Worm (Caenorhabditis elegans) whole organism, L4 larva: ENCODE results near the gene wago-10.

Experiments
- D1046.2 ChIP-seq: fragments of 200-800 bp; sonication (Bioruptor generic); IDR thresholded peaks from 2 replicates; pipeline ENCODE4 v1.3.6; 2022; ENCODE audit warnings: missing genetic modification characterization, missing compliant biosample characterization
- F44E2.7 ChIP-seq: fragments of 200-800 bp; sonication (Bioruptor generic); IDR thresholded peaks from 2 replicates; pipeline ENCODE4 v2.1.2; 2022; ENCODE audit warnings: missing genetic modification characterization, missing compliant biosample characterization
- F49E8.2 ChIP-seq: sonication (generic microtip); optimal IDR thresholded peaks from 2 replicates; lab custom pipeline; 2016; ENCODE audit warnings: missing compliant biosample characterization, mild to moderate bottlenecking, missing genetic modification characterization, borderline replicate concordance
- R02D3.7 ChIP-seq: fragments of 150-350 bp; sonication (generic microtip); optimal IDR thresholded peaks from 3 replicates; lab custom pipeline; 2014; ENCODE audit warnings: missing biosample characterization, missing genetic modification characterization
- aha-1 ChIP-seq: fragments of 150-350 bp; peaks from one replicate; lab custom pipeline; 2014; ENCODE audit warnings: missing biosample characterization, missing genetic modification characterization
- ama-1 ChIP-seq: fragments of 150-350 bp; optimal IDR thresholded peaks from 2 replicates; lab custom pipeline; 2014; ENCODE audit warnings: inconsistent platforms, mixed read lengths
- ceh-44 ChIP-seq: fragments of 200-800 bp; sonication (Bioruptor generic); IDR thresholded peaks from 2 replicates; pipeline ENCODE4 v1.3.6; 2022; ENCODE audit warnings: missing genetic modification reagents, missing genetic modification characterization, missing compliant biosample characterization
- ceh-82 ChIP-seq: sonication (generic microtip); optimal IDR thresholded peaks from 2 replicates; lab custom pipeline; 2017; ENCODE audit warnings: missing biosample characterization, missing genetic modification characterization
- daf-12 ChIP-seq: fragments of 150-350 bp; optimal IDR thresholded peaks from 2 replicates; lab custom pipeline; 2014; ENCODE audit warnings: missing biosample characterization, missing genetic modification reagents, missing genetic modification characterization
- dmd-6 ChIP-seq: fragments of 200-800 bp; sonication (Bioruptor generic); IDR thresholded peaks from 2 replicates; pipeline ENCODE4 v1.3.6; 2022; ENCODE audit warnings: missing genetic modification reagents, missing genetic modification characterization, missing compliant biosample characterization
- dmd-8 ChIP-seq: fragments of 200-800 bp; sonication (Bioruptor generic); IDR thresholded peaks from 2 replicates; pipeline ENCODE4 v1.3.6; 2022; ENCODE audit warnings: missing genetic modification characterization, missing compliant biosample characterization
- dmd-9 ChIP-seq: fragments of 200-800 bp; sonication (Bioruptor generic); IDR thresholded peaks from 2 replicates; pipeline ENCODE4 v1.3.6; 2022; ENCODE audit warnings: missing genetic modification reagents, missing genetic modification characterization, missing compliant biosample characterization
- dpl-1 ChIP-seq: fragments of 150-350 bp; optimal IDR thresholded peaks from 2 replicates; lab custom pipeline; 2014; ENCODE audit warnings: missing biosample characterization, missing genetic modification reagents, missing genetic modification characterization
- egl-43 ChIP-seq: fragments of 200-800 bp; sonication (Bioruptor generic); IDR thresholded peaks from 2 replicates; pipeline ENCODE4 v1.3.6; 2022; ENCODE audit warnings: missing genetic modification reagents, missing genetic modification characterization, missing compliant biosample characterization
- fkh-10 ChIP-seq: fragments of 150-350 bp; optimal IDR thresholded peaks from 2 replicates; lab custom pipeline; 2014; ENCODE audit warnings: missing biosample characterization, missing genetic modification reagents, missing genetic modification characterization
- hif-1 ChIP-seq, 2 experiments: sonication (generic microtip); optimal IDR thresholded peaks; 2 replicates each; lab custom pipeline; 2016 to 2017; ENCODE audit warnings: missing compliant biosample characterization in 2 of 2, missing genetic modification characterization in 2 of 2, missing genetic modification reagents in 2 of 2, missing genotype in 2 of 2, mild to moderate bottlenecking in 1 of 2
- hmg-1.1 ChIP-seq: fragments of 200-800 bp; sonication (Bioruptor generic); IDR thresholded peaks from 2 replicates; pipeline ENCODE4 v1.3.6; 2022; ENCODE audit warnings: missing genetic modification reagents, missing genetic modification characterization, missing compliant biosample characterization
- jun-1 ChIP-seq: fragments of 150-350 bp; optimal IDR thresholded peaks from 2 replicates; lab custom pipeline; 2014; ENCODE audit warnings: missing biosample characterization, missing genetic modification reagents, missing genetic modification characterization
- lin-29 ChIP-seq: fragments of 200-800 bp; sonication (Bioruptor generic); IDR thresholded peaks from 2 replicates; pipeline ENCODE4 v1.3.6; 2022; ENCODE audit warnings: missing genetic modification reagents, missing genetic modification characterization, missing compliant biosample characterization
- lin-38 ChIP-seq: fragments of 200-800 bp; sonication (Bioruptor generic); IDR thresholded peaks from 2 replicates; pipeline ENCODE4 v1.3.6; 2022; ENCODE audit warnings: missing genetic modification reagents, missing genetic modification characterization, missing compliant biosample characterization
- lir-3 ChIP-seq: sonication (generic microtip); optimal IDR thresholded peaks from 2 replicates; lab custom pipeline; 2016; ENCODE audit warnings: mild to moderate bottlenecking, missing genetic modification characterization, missing compliant biosample characterization
- mes-2 ChIP-seq: sonication (generic microtip); optimal IDR thresholded peaks from 2 replicates; lab custom pipeline; 2016; ENCODE audit warnings: missing genotype, mild to moderate bottlenecking, missing genetic modification characterization, missing compliant biosample characterization; ENCODE audit not compliant: poor library complexity, severe bottlenecking
- nhr-11 ChIP-seq: fragments of 150-350 bp; optimal IDR thresholded peaks from 2 replicates; lab custom pipeline; 2014; ENCODE audit warnings: missing biosample characterization, missing genetic modification characterization
- nhr-28 ChIP-seq: fragments of 150-350 bp; optimal IDR thresholded peaks from 2 replicates; lab custom pipeline; 2014; ENCODE audit warnings: missing biosample characterization, missing genetic modification characterization
- nhr-6 ChIP-seq: fragments of 150-350 bp; optimal IDR thresholded peaks from 2 replicates; lab custom pipeline; 2014; ENCODE audit warnings: missing biosample characterization, missing genetic modification characterization
- nhr-76 ChIP-seq: fragments of 150-350 bp; optimal IDR thresholded peaks from 2 replicates; lab custom pipeline; 2014; ENCODE audit warnings: missing biosample characterization, missing genetic modification characterization
- pqm-1 ChIP-seq: sonication (generic microtip); optimal IDR thresholded peaks from 2 replicates; lab custom pipeline; 2017; ENCODE audit warnings: missing biosample characterization, missing genetic modification characterization
- set-16 ChIP-seq: fragments of 200-800 bp; sonication (Bioruptor generic); IDR thresholded peaks from 2 replicates; pipeline ENCODE4 v1.3.6; 2022; ENCODE audit warnings: missing genetic modification reagents, missing genetic modification characterization, missing compliant biosample characterization
- snpc-1.2 ChIP-seq: fragments of 200-800 bp; sonication (Bioruptor generic); IDR thresholded peaks from 2 replicates; pipeline ENCODE4 v1.3.6; 2022; ENCODE audit warnings: missing genetic modification reagents, missing genetic modification characterization, missing compliant biosample characterization
- tra-1 ChIP-seq: fragments of 200-800 bp; sonication (Bioruptor generic); IDR thresholded peaks from 2 replicates; pipeline ENCODE4 v1.3.6; 2022; ENCODE audit warnings: missing genetic modification reagents, missing genetic modification characterization, missing compliant biosample characterization
- unc-39 ChIP-seq: sonication (generic microtip); optimal IDR thresholded peaks from 2 replicates; lab custom pipeline; 2017; ENCODE audit warnings: missing biosample characterization, missing genetic modification characterization
- unc-62 ChIP-seq, 3 experiments: fragments of 150-350 bp in 1 of 3; sonication (generic microtip); optimal IDR thresholded peaks in 2 of 3; peaks in 1 of 3; 1 replicate in 1 of 3; 2 replicates in 2 of 3; lab custom pipeline; 2014 to 2017; ENCODE audit warnings: missing biosample characterization in 3 of 3, missing genetic modification characterization in 3 of 3, missing genetic modification reagents in 3 of 3, missing genotype in 1 of 3
- vab-7 ChIP-seq: fragments of 200-800 bp; sonication (Bioruptor generic); IDR thresholded peaks from 2 replicates; pipeline ENCODE4 v1.3.6; 2022; ENCODE audit warnings: missing genetic modification reagents, missing genetic modification characterization, missing compliant biosample characterization
- zag-1 ChIP-seq: fragments of 150-350 bp; optimal IDR thresholded peaks from 2 replicates; lab custom pipeline; 2014; ENCODE audit warnings: missing biosample characterization, missing genetic modification characterization
- zfp-3 ChIP-seq: fragments of 200-800 bp; sonication (Bioruptor generic); conservative IDR thresholded peaks from 2 replicates; pipeline ENCODE4 v1.3.6; 2022; ENCODE audit warnings: missing genetic modification reagents, missing genetic modification characterization, missing compliant biosample characterization
- zip-2 ChIP-seq: fragments of 150-350 bp; optimal IDR thresholded peaks from 2 replicates; lab custom pipeline; 2014; ENCODE audit warnings: missing biosample characterization, missing genetic modification characterization

The wago-10 gene

ce11 chrV:311485-312090 lies 31.6 kb upstream of the wago-10 start, which contains the start of gene phf-10:
TSS of gene phf-10 (minus strand) at chrV:311565.
- TF ChIP-seq dpl-1 (GFP tag; lab: Kevin White, UChicago): peak; percentile 61
- no peak for TF ChIP-seq egl-43
- TF ChIP-seq mes-2 (tag; lab: Kevin White, UChicago): peak; percentile 67
- TF ChIP-seq unc-39 (tag; lab: Kevin White, UChicago): no peak
- TF ChIP-seq vab-7 (GFP tag; lab: Robert Waterston, UW): no peak
- no peak for TF ChIP-seq D1046.2 (GFP tag; lab: Robert Waterston, UW)
- peak; percentile 48 for TF ChIP-seq lin-38 (GFP tag; lab: Robert Waterston, UW)
- peak; percentile 14 for TF ChIP-seq nhr-6 (tag; lab: Kevin White, UChicago)
- TF ChIP-seq hmg-1.1 (GFP tag; lab: Robert Waterston, UW): peak; percentile 42; the same call in 1 of the 2 replicates

- TF ChIP-seq daf-12 (tag; lab: Kevin White, UChicago) (no peak), ceh-44 (no peak), egl-43 (no peak), ceh-82 (no peak), unc-39 (tag; lab: Kevin White, UChicago) (no peak), R02D3.7 (tag; lab: Kevin White, UChicago) (no peak)
Measured at ce11 chrV:312421-312820, 30.8 kb upstream of the wago-10 start, which contains the start of gene nhr-15. TSS of gene nhr-15 (plus strand) at chrV:312721.

DNA sequence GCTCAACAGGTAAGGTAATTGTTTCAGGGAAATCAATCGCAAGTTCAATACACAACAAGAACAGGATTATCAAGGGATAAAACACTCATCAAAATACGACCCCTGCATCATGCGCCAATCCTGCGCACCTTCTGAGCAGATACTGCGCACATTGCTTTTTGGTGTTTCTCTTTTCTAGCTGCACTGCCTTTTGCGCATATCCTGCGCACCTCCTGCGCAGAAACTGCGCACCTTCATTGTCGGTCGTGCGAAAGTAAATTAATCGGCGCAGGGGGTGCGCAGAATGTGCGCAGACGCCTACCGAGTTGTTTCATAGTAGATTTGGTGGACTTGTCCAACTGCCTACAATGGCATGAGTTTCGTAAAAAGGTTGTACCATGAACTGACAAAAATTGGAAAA lies 26.3 kb upstream of the wago-10 start:
- TF ChIP-seq egl-43 (peak; percentile 61; the same call in 1 of the 2 replicates), dmd-8 (GFP tag; lab: Robert Waterston, UW) (peak; percentile 85), D1046.2 (GFP tag; lab: Robert Waterston, UW) (0 out of 2 replicates have a peak, but pooled peaks have one; percentile 28)

ce11 chrV:320009-320408 lies 23.2 kb upstream of the wago-10 start:
- TF ChIP-seq snpc-1.2 (GFP tag; lab: Robert Waterston, UW): no peak
- peak in 1 of 2 experiments; percentile 57 for TF ChIP-seq unc-62 (GFP tag; optimal IDR thresholded peaks at IDR 0.05 in 1 of 2; lab: Kevin White, UChicago)
- no peak for TF ChIP-seq unc-62 (tag; optimal IDR thresholded peaks at IDR 0.05; lab: Kevin White, UChicago)
- TF ChIP-seq dmd-6 (GFP tag; lab: Robert Waterston, UW): no peak
- TF ChIP-seq zag-1 (tag; lab: Kevin White, UChicago): no peak
- no peak for TF ChIP-seq dmd-9
- no peak for TF ChIP-seq lir-3 (tag; lab: Kevin White, UChicago)
- TF ChIP-seq nhr-28 (tag; lab: Kevin White, UChicago): no peak
- no peak for TF ChIP-seq ceh-44
- no peak for TF ChIP-seq tra-1
- TF ChIP-seq hif-1 (tag; optimal IDR thresholded peaks at IDR 0.05; lab: Kevin White, UChicago): no peak
- TF ChIP-seq fkh-10 (GFP tag; lab: Kevin White, UChicago): no peak
- TF ChIP-seq F49E8.2: no peak
- no peak for TF ChIP-seq zip-2 (tag; lab: Kevin White, UChicago)
- TF ChIP-seq ama-1 (lab: Kevin White, UChicago): no peak
- no peak for TF ChIP-seq jun-1 (tag; lab: Kevin White, UChicago)
- TF ChIP-seq pqm-1 (tag; lab: Kevin White, UChicago): no peak
- no peak for TF ChIP-seq F44E2.7 (GFP tag; lab: Robert Waterston, UW)
- peak; percentile 58 for TF ChIP-seq nhr-11
- no peak for TF ChIP-seq lin-29 (GFP tag; lab: Robert Waterston, UW)
- peak; percentile 78 for TF ChIP-seq aha-1
- no peak for TF ChIP-seq nhr-76 (tag; lab: Kevin White, UChicago)
- TF ChIP-seq set-16 (GFP tag; lab: Robert Waterston, UW): no peak
- no peak for TF ChIP-seq zfp-3 (GFP tag; lab: Robert Waterston, UW)
